Worm (Caenorhabditis elegans) whole organism, L4 larva: ENCODE data around the gene F36H12.5.

Experiments used
- daf-12 ChIP-seq: fragments of 150-350 bp; optimal IDR thresholded peaks from 2 replicates; lab custom pipeline; 2014; ENCODE audit warnings: missing biosample characterization, missing genetic modification reagents, missing genetic modification characterization
- dmd-6 ChIP-seq: fragments of 200-800 bp; sonication (Bioruptor generic); IDR thresholded peaks from 2 replicates; pipeline ENCODE4 v1.3.6; 2022; ENCODE audit warnings: missing genetic modification reagents, missing genetic modification characterization, missing compliant biosample characterization
- egl-27 ChIP-seq: sonication (generic microtip); optimal IDR thresholded peaks from 3 replicates; lab custom pipeline; 2017; ENCODE audit warnings: missing biosample characterization, missing genetic modification reagents, missing genetic modification characterization
- fos-1 ChIP-seq: fragments of 150-350 bp; optimal IDR thresholded peaks from 2 replicates; lab custom pipeline; 2014; ENCODE audit warnings: missing biosample characterization, missing genetic modification characterization
- jun-1 ChIP-seq: fragments of 150-350 bp; optimal IDR thresholded peaks from 2 replicates; lab custom pipeline; 2014; ENCODE audit warnings: missing biosample characterization, missing genetic modification reagents, missing genetic modification characterization
- tra-1 ChIP-seq: fragments of 200-800 bp; sonication (Bioruptor generic); IDR thresholded peaks from 2 replicates; pipeline ENCODE4 v1.3.6; 2022; ENCODE audit warnings: missing genetic modification reagents, missing genetic modification characterization, missing compliant biosample characterization
- ztf-11 ChIP-seq: fragments of 150-350 bp; optimal IDR thresholded peaks from 2 replicates; lab custom pipeline; 2014; ENCODE audit warnings: missing biosample characterization, missing genetic modification characterization

DNA sequence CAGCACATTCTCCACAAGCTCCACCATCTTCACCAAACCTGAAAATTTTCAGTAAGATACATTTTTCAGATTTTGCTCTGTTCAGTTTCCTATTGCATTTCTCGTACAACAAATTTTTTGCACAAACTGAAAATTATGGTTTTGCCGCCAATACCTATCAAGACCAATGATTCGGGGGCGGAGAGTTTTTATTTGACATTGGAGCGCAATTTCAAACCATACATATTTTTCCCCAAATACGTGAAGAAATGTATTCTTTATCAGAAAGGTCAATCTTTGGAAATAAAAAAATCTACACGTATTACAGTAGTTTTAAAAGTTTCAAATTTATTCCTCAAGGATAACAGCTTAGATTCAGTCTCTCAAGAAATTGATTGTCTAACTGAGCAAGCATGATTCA is at the start of gene F36H12.5:
- no peak for TF ChIP-seq jun-1 (tag; lab: Kevin White, UChicago)
- TF ChIP-seq fos-1 (tag; lab: Kevin White, UChicago) = no peak
- no peak for TF ChIP-seq daf-12 (tag; lab: Kevin White, UChicago)
- no peak for TF ChIP-seq ztf-11
- no peak for TF ChIP-seq dmd-6 (GFP tag; lab: Robert Waterston, UW)
- TF ChIP-seq egl-27 = no peak
- TF ChIP-seq tra-1 (GFP tag; lab: Robert Waterston, UW) = no peak
